Worm (Caenorhabditis elegans) whole organism, L1 larva: ENCODE measurements around the gene Y116A8C.27.

Experiments used
- egl-27 ChIP-seq, 2 experiments: fragments of 150-350 bp in 1 of 2; sonication (generic microtip); optimal IDR thresholded peaks; 3 replicates each; lab custom pipeline; 2017 to 2018; ENCODE audit warnings: missing biosample characterization in 2 of 2, missing genetic modification characterization in 2 of 2, missing genetic modification reagents in 2 of 2
- lin-15B ChIP-seq: fragments of 150-350 bp; sonication (generic microtip); optimal IDR thresholded peaks from 3 replicates; lab custom pipeline; 2014; ENCODE audit warnings: missing biosample characterization, missing genetic modification characterization
- nhr-237 ChIP-seq: fragments of 150-350 bp; optimal IDR thresholded peaks from 2 replicates; lab custom pipeline; 2014; ENCODE audit warnings: missing biosample characterization, missing genetic modification characterization
- nhr-77 ChIP-seq: fragments of 150-350 bp; optimal IDR thresholded peaks from 2 replicates; lab custom pipeline; 2014; ENCODE audit warnings: missing biosample characterization, missing genetic modification characterization
- nhr-84 ChIP-seq: sonication (generic microtip); optimal IDR thresholded peaks from 2 replicates; lab custom pipeline; 2017; ENCODE audit warnings: missing biosample characterization, missing genetic modification characterization
- pax-3 ChIP-seq: fragments of 200-800 bp; sonication (Bioruptor generic); optimal IDR thresholded peaks from 2 replicates; lab custom pipeline; 2018; ENCODE audit warnings: mild to moderate bottlenecking, missing genetic modification characterization, moderate library complexity, missing compliant biosample characterization
- snpc-4 ChIP-seq: fragments of 150-350 bp; optimal IDR thresholded peaks from 2 replicates; lab custom pipeline; 2014; ENCODE audit warnings: missing biosample characterization, missing genetic modification characterization
- unc-62 ChIP-seq: fragments of 150-350 bp; optimal IDR thresholded peaks from 2 replicates; lab custom pipeline; 2014; ENCODE audit warnings: missing biosample characterization, missing genetic modification reagents, missing genetic modification characterization
- zag-1 ChIP-seq: fragments of 150-350 bp; optimal IDR thresholded peaks from 2 replicates; lab custom pipeline; 2014; ENCODE audit warnings: missing biosample characterization, missing genetic modification characterization
- ztf-4 ChIP-seq: fragments of 150-350 bp; optimal IDR thresholded peaks from 2 replicates; lab custom pipeline; 2014; ENCODE audit warnings: missing biosample characterization, missing genetic modification characterization

ce11 chrIV:17118987-17119732 is 23.1 kb upstream of the Y116A8C.27 start, which contains the start of gene itsn-1:
- no peak for TF ChIP-seq zag-1
- TF ChIP-seq nhr-77 (tag; lab: Kevin White, UChicago) = no peak
- TF ChIP-seq nhr-237 (tag; lab: Kevin White, UChicago) = no peak
- TF ChIP-seq lin-15B (tag; lab: Kevin White, UChicago) = no peak
- no peak for TF ChIP-seq snpc-4 (tag; lab: Kevin White, UChicago)
- TF ChIP-seq egl-27 (tag; optimal IDR thresholded peaks at IDR 0.05; lab: Kevin White, UChicago) = no peak
- TF ChIP-seq pax-3 (tag; lab: Kevin White, UChicago) = no peak
- no peak for TF ChIP-seq ztf-4
- TF ChIP-seq unc-62 = no peak
- TF ChIP-seq nhr-84 (tag; lab: Kevin White, UChicago) = no peak
